Worm (Caenorhabditis elegans): ENCODE data around the gene F49C12.3.

The F49C12.3 gene

ce11 chrIV:9323989-9324506 is 23.8 kb downstream of the F49C12.3 start, which contains the start of the genes nspg-11 and F49C12.15:
Gene nspg-11 (minus strand): TSS chrIV:9324089.
Gene F49C12.15 (plus strand): TSS chrIV:9324456.
- TF ChIP-seq tbx-8 (GFP tag; optimal IDR thresholded peaks at IDR 0.05) (no peak), mls-2 (tag; optimal IDR thresholded peaks at IDR 0.05) (no peak), elt-3 (tag; optimal IDR thresholded peaks at IDR 0.05) (no peak), flh-1 (GFP tag; optimal IDR thresholded peaks at IDR 0.05) (no peak), ceh-43 (GFP tag; optimal IDR thresholded peaks at IDR 0.05) (no peak), unc-120 (tag; optimal IDR thresholded peaks at IDR 0.05; ENCODE audit: poor library complexity, severe bottlenecking) (no peak)

- TF ChIP-seq pha-4 (tag; optimal IDR thresholded peaks at IDR 0.05) (no peak), nhr-76 (tag; optimal IDR thresholded peaks at IDR 0.05) (no peak), cnd-1 (tag; optimal IDR thresholded peaks at IDR 0.05) (no peak), elt-1 (tag; optimal IDR thresholded peaks at IDR 0.05; ENCODE audit: borderline replicate concordance, insufficient read depth) (no peak)
Observed at ce11 chrIV:9327706-9328105, 27.5 kb downstream of the F49C12.3 start, which contains the start of gene clec-183. Gene clec-183 (plus strand): TSS chrIV:9328006.

- TF ChIP-seq elt-3 (tag; optimal IDR thresholded peaks at IDR 0.05) (no peak), zip-8 (tag; optimal IDR thresholded peaks at IDR 0.05) (no peak), unc-120 (tag; optimal IDR thresholded peaks at IDR 0.05; ENCODE audit: poor library complexity, severe bottlenecking) (no peak), lsy-2 (tag; optimal IDR thresholded peaks at IDR 0.05) (no peak), pha-4 (tag; optimal IDR thresholded peaks at IDR 0.05) (no peak), mep-1 (tag; optimal IDR thresholded peaks at IDR 0.05) (no peak), lin-32 (GFP tag; optimal IDR thresholded peaks at IDR 0.05) (no peak), nhr-28 (tag; optimal IDR thresholded peaks at IDR 0.05) (no peak), unc-39 (tag; optimal IDR thresholded peaks at IDR 0.05) (no peak), ces-1 (GFP tag; optimal IDR thresholded peaks at IDR 0.05) (no peak), flh-1 (GFP tag; optimal IDR thresholded peaks at IDR 0.05) (no peak), nhr-76 (tag; optimal IDR thresholded peaks at IDR 0.05) (no peak), nhr-237 (tag; optimal IDR thresholded peaks at IDR 0.05) (no peak), ceh-43 (GFP tag; optimal IDR thresholded peaks at IDR 0.05) (no peak), ceh-83 (GFP tag; optimal IDR thresholded peaks at IDR 0.05) (no peak), blmp-1 (tag; optimal IDR thresholded peaks at IDR 0.05) (no peak)
Observed at ce11 chrIV:9330755-9331154, 30.5 kb downstream of the F49C12.3 start, which contains the start of gene nspg-7.1. Gene nspg-7.1 (minus strand): TSS chrIV:9330855.

ce11 chrIV:9333007-9333406 is 32.8 kb downstream of the F49C12.3 start:
- TF ChIP-seq lin-32 (GFP tag; optimal IDR thresholded peaks at IDR 0.05) (no peak), tbx-8 (GFP tag; optimal IDR thresholded peaks at IDR 0.05) (no peak), ztf-11 (tag; optimal IDR thresholded peaks at IDR 0.05) (no peak), ceh-43 (GFP tag; optimal IDR thresholded peaks at IDR 0.05) (no peak), ceh-39 (tag; optimal IDR thresholded peaks at IDR 0.05) (no peak), unc-39 (tag; optimal IDR thresholded peaks at IDR 0.05) (no peak), nhr-28 (tag; optimal IDR thresholded peaks at IDR 0.05) (no peak), mep-1 (tag; optimal IDR thresholded peaks at IDR 0.05) (no peak), ces-1 (GFP tag; optimal IDR thresholded peaks at IDR 0.05) (no peak), snpc-4 (tag; optimal IDR thresholded peaks at IDR 0.05) (no peak), sem-2 (GFP tag; optimal IDR thresholded peaks at IDR 0.05) (no peak), mab-5 (tag; optimal IDR thresholded peaks at IDR 0.05) (no peak), bed-3 (GFP tag; optimal IDR thresholded peaks at IDR 0.05) (no peak), unc-62 (GFP tag; optimal IDR thresholded peaks at IDR 0.05) (no peak), nhr-76 (tag; optimal IDR thresholded peaks at IDR 0.05) (no peak), pha-4 (tag; optimal IDR thresholded peaks at IDR 0.05) (no peak)

- TF ChIP-seq hlh-1 (tag; optimal IDR thresholded peaks at IDR 0.05): no peak
- TF ChIP-seq blmp-1 (tag; optimal IDR thresholded peaks at IDR 0.05): no peak
- no peak for TF ChIP-seq ces-1 (GFP tag; optimal IDR thresholded peaks at IDR 0.05)
- TF ChIP-seq nhr-237 (tag; optimal IDR thresholded peaks at IDR 0.05): no peak
- TF ChIP-seq ceh-39 (tag; optimal IDR thresholded peaks at IDR 0.05): no peak
- no peak for TF ChIP-seq nhr-28 (tag; optimal IDR thresholded peaks at IDR 0.05)
- TF ChIP-seq elt-1 (tag; optimal IDR thresholded peaks at IDR 0.05; ENCODE audit: borderline replicate concordance, insufficient read depth): no peak
- TF ChIP-seq cnd-1 (tag; optimal IDR thresholded peaks at IDR 0.05): no peak
- TF ChIP-seq sptf-1 (tag; optimal IDR thresholded peaks at IDR 0.05): no peak
- no peak for TF ChIP-seq lin-13 (tag; optimal IDR thresholded peaks at IDR 0.05)
- TF ChIP-seq snpc-4 (tag; optimal IDR thresholded peaks at IDR 0.05): no peak
Observed at ce11 chrIV:9335552-9336251, 35.5 kb downstream of the F49C12.3 start, which contains the start of the genes coa-4 and T20D3.14. Gene coa-4 (minus strand): TSS chrIV:9335602. Gene T20D3.14 (minus strand): TSS chrIV:9335909.
